Fruit fly (Drosophila melanogaster) Kc167 (cell line): ENCODE measurements around the gene CG9123.

Source experiments
- Myc ChIP-seq: fragments of >200 bp; optimal IDR thresholded peaks from 2 replicates; lab custom pipeline; 2017; ENCODE audit warnings: missing external identifiers
- Sin3A ChIP-seq: fragments of >200 bp; optimal IDR thresholded peaks from 2 replicates; lab custom pipeline; 2018; ENCODE audit warnings: missing external identifiers
- psq ChIP-seq: fragments of >200 bp; optimal IDR thresholded peaks from 2 replicates; lab custom pipeline; 2017; ENCODE audit warnings: missing external identifiers
- ttk ChIP-seq: sonication (Bioruptor generic); optimal IDR thresholded peaks from 2 replicates; lab custom pipeline; 2017; ENCODE audit warnings: missing external identifiers

- TF ChIP-seq ttk (lab: Kevin White, UChicago) (no peak), Sin3A (lab: Kevin White, UChicago) (no peak), psq (no peak), Myc (lab: Kevin White, UChicago) (no peak)
These were observed 41.8 kb upstream of the CG9123 start for dm6 chrX:15383513-15384373.
